Fruit fly (Drosophila melanogaster) whole organism, embryonic: ENCODE results near the gene Psa.
A peak's percentile ranks its signal among the peaks of the same experiment; 100 is the strongest.

Source experiments
- Abd-B ChIP-seq: fragments of 200-800 bp; sonication (Bioruptor generic); optimal IDR thresholded peaks from 2 replicates; lab custom pipeline; 2018; ENCODE audit warnings: missing biosample characterization, mild to moderate bottlenecking, missing genetic modification characterization, moderate library complexity
- Antp ChIP-seq: fragments of 200-800 bp; sonication (Bioruptor generic); optimal IDR thresholded peaks from 3 replicates; lab custom pipeline; 2016; ENCODE audit warnings: missing biosample characterization, missing genetic modification characterization
- CG11504 ChIP-seq: fragments of 200-800 bp; sonication (Bioruptor generic); optimal IDR thresholded peaks from 3 replicates; lab custom pipeline; 2019; ENCODE audit warnings: missing biosample characterization, mild to moderate bottlenecking, missing genetic modification characterization, moderate library complexity
- CG11723 ChIP-seq: fragments of 200-800 bp; sonication (Bioruptor generic); optimal IDR thresholded peaks from 2 replicates; lab custom pipeline; 2017; ENCODE audit warnings: missing biosample characterization, mild to moderate bottlenecking, missing genetic modification characterization
- CG12219 ChIP-seq: fragments of 200-800 bp; sonication (Bioruptor generic); optimal IDR thresholded peaks from 3 replicates; lab custom pipeline; 2018; ENCODE audit warnings: missing biosample characterization, mild to moderate bottlenecking, missing genetic modification characterization
- CG12659 ChIP-seq: fragments of 200-800 bp; sonication (Bioruptor generic); optimal IDR thresholded peaks from 3 replicates; lab custom pipeline; 2017; ENCODE audit warnings: mild to moderate bottlenecking, missing biosample characterization, missing genetic modification reagents, missing genetic modification characterization
- CG14710 ChIP-seq: fragments of 200-800 bp; sonication (Bioruptor generic); optimal IDR thresholded peaks from 3 replicates; lab custom pipeline; 2019; ENCODE audit warnings: missing biosample characterization, mild to moderate bottlenecking, missing genetic modification characterization, moderate library complexity
- CG17802 ChIP-seq: fragments of 200-800 bp; sonication (Bioruptor generic); optimal IDR thresholded peaks from 2 replicates; lab custom pipeline; 2018; ENCODE audit warnings: missing biosample characterization, mild to moderate bottlenecking, missing genetic modification characterization, moderate library complexity
- CG17912 ChIP-seq: fragments of 200-800 bp; sonication (Bioruptor generic); optimal IDR thresholded peaks from 2 replicates; lab custom pipeline; 2018; ENCODE audit warnings: missing biosample characterization, mild to moderate bottlenecking, missing genetic modification characterization
- CG2120 ChIP-seq: fragments of 200-800 bp; sonication (Bioruptor generic); optimal IDR thresholded peaks from 3 replicates; lab custom pipeline; 2016; ENCODE audit warnings: missing biosample characterization, missing genetic modification characterization
- CG2712 ChIP-seq: fragments of 200-800 bp; optimal IDR thresholded peaks from 3 replicates; lab custom pipeline; 2019; ENCODE audit warnings: missing biosample characterization, mild to moderate bottlenecking, missing genetic modification characterization, moderate library complexity
- CG2889 ChIP-seq: fragments of 200-800 bp; sonication (Bioruptor generic); IDR thresholded peaks from 3 replicates; pipeline ENCODE4 v1.3.6; 2022; ENCODE audit warnings: missing biosample characterization, missing genetic modification characterization
- CG3281 ChIP-seq: fragments of 200-800 bp; sonication (Bioruptor generic); optimal IDR thresholded peaks from 3 replicates; lab custom pipeline; 2017; ENCODE audit warnings: missing biosample characterization, mild to moderate bottlenecking, missing genetic modification characterization
- CG34376 ChIP-seq: fragments of 200-800 bp; sonication (Bioruptor generic); optimal IDR thresholded peaks from 2 replicates; lab custom pipeline; 2018; ENCODE audit warnings: missing biosample characterization, mild to moderate bottlenecking, missing genetic modification characterization
- CG3838 ChIP-seq: fragments of 200-800 bp; sonication (Bioruptor generic); optimal IDR thresholded peaks from 3 replicates; lab custom pipeline; 2016; ENCODE audit warnings: missing biosample characterization, missing genetic modification characterization
- CG7963 ChIP-seq: fragments of 200-800 bp; sonication (Bioruptor generic); IDR thresholded peaks from 3 replicates; pipeline ENCODE4 v1.3.6; 2022; ENCODE audit warnings: missing biosample characterization, missing genetic modification characterization; ENCODE audit not compliant: partially characterized antibody
- CG9437 ChIP-seq: fragments of 200-800 bp; sonication (Bioruptor generic); optimal IDR thresholded peaks from 2 replicates; lab custom pipeline; 2018; ENCODE audit warnings: missing biosample characterization, mild to moderate bottlenecking, missing genetic modification characterization
- CG9817 ChIP-seq: fragments of 200-800 bp; sonication (Bioruptor generic); optimal IDR thresholded peaks from 2 replicates; lab custom pipeline; 2018; ENCODE audit warnings: missing biosample characterization, mild to moderate bottlenecking, missing genetic modification characterization, moderate library complexity
- Camta ChIP-seq: fragments of 200-800 bp; sonication (Bioruptor generic); optimal IDR thresholded peaks from 2 replicates; lab custom pipeline; 2016; ENCODE audit warnings: missing biosample characterization, missing genetic modification characterization
- Drgx ChIP-seq: fragments of 200-800 bp; sonication (Bioruptor generic); IDR thresholded peaks from 2 replicates; pipeline ENCODE4 v1.3.6; 2022; ENCODE audit warnings: missing biosample characterization, missing genetic modification characterization
- ERR ChIP-seq: fragments of 200-800 bp; sonication (Bioruptor generic); optimal IDR thresholded peaks from 2 replicates; lab custom pipeline; 2016; ENCODE audit warnings: missing biosample characterization, missing genetic modification characterization
- Gug ChIP-seq: fragments of 200-800 bp; sonication (Bioruptor generic); IDR thresholded peaks from 4 replicates; pipeline ENCODE4 v1.3.6; 2022; ENCODE audit warnings: missing biosample characterization, missing genetic modification characterization
- Hr51 ChIP-seq, 2 experiments: fragments of 200-800 bp; sonication (Bioruptor generic); optimal IDR thresholded peaks; 2 replicates in 1 of 2; 3 replicates in 1 of 2; lab custom pipeline; 2016 to 2018; ENCODE audit warnings: missing biosample characterization in 2 of 2, missing genetic modification characterization in 2 of 2, mild to moderate bottlenecking in 1 of 2, moderate library complexity in 1 of 2
- Lim3 ChIP-seq: fragments of 200-800 bp; sonication (Bioruptor generic); IDR thresholded peaks from 2 replicates; pipeline ENCODE4 v1.3.6; 2022; ENCODE audit warnings: missing biosample characterization, missing genetic modification characterization
- MESR4 ChIP-seq: fragments of 200-800 bp; sonication (Bioruptor generic); optimal IDR thresholded peaks from 2 replicates; lab custom pipeline; 2018; ENCODE audit warnings: missing biosample characterization, mild to moderate bottlenecking, missing genetic modification characterization, moderate library complexity
- Oaz ChIP-seq: fragments of 200-800 bp; sonication (Bioruptor generic); IDR thresholded peaks from 2 replicates; pipeline ENCODE4 v1.3.6; 2022; ENCODE audit warnings: missing biosample characterization, missing genetic modification characterization
- Pdp1 ChIP-seq, 2 experiments: fragments of 200-800 bp; sonication (Bioruptor generic); optimal IDR thresholded peaks; 3 replicates each; lab custom pipeline; 2016; ENCODE audit warnings: missing biosample characterization in 2 of 2, missing genetic modification characterization in 2 of 2, mild to moderate bottlenecking in 1 of 2, moderate library complexity in 1 of 2
- Rfx ChIP-seq: fragments of 200-800 bp; sonication (Bioruptor generic); IDR thresholded peaks from 2 replicates; pipeline ENCODE4 v1.3.6; 2022; ENCODE audit warnings: missing biosample characterization, missing genetic modification characterization
- Sry-β ChIP-seq: fragments of 200-800 bp; sonication (Bioruptor generic); optimal IDR thresholded peaks from 2 replicates; lab custom pipeline; 2018; ENCODE audit warnings: missing biosample characterization, mild to moderate bottlenecking, missing genetic modification characterization, moderate library complexity
- ara ChIP-seq: fragments of 200-800 bp; sonication (Bioruptor generic); IDR thresholded peaks from 2 replicates; pipeline ENCODE4 v1.3.6; 2022; ENCODE audit warnings: missing biosample characterization, missing genetic modification characterization
- ase ChIP-seq: fragments of 200-800 bp; sonication (Bioruptor generic); IDR thresholded peaks from 3 replicates; pipeline ENCODE4 v1.3.6; 2022; ENCODE audit warnings: missing biosample characterization, missing genetic modification characterization
- ash1 ChIP-seq: fragments of 200-800 bp; sonication (Bioruptor generic); optimal IDR thresholded peaks from 2 replicates; lab custom pipeline; 2018; ENCODE audit warnings: missing biosample characterization, mild to moderate bottlenecking, missing genetic modification characterization
- bbx ChIP-seq: fragments of 200-800 bp; sonication (Bioruptor generic); IDR thresholded peaks from 2 replicates; pipeline ENCODE4 v1.3.6; 2022; ENCODE audit warnings: missing biosample characterization, missing genetic modification characterization; ENCODE audit not compliant: partially characterized antibody
- btn ChIP-seq: fragments of 200-800 bp; sonication (Bioruptor generic); optimal IDR thresholded peaks from 2 replicates; lab custom pipeline; 2016; ENCODE audit warnings: missing biosample characterization, missing genetic modification characterization
- dati ChIP-seq: fragments of 200-800 bp; sonication (Bioruptor generic); IDR thresholded peaks from 2 replicates; pipeline ENCODE4 v1.3.6; 2022; ENCODE audit warnings: missing biosample characterization, missing genetic modification characterization
- ftz-f1 ChIP-seq: fragments of 200-800 bp; sonication (Bioruptor generic); optimal IDR thresholded peaks from 2 replicates; lab custom pipeline; 2016; ENCODE audit warnings: missing biosample characterization, missing genetic modification characterization
- gsb-n ChIP-seq: fragments of 200-800 bp; sonication (Bioruptor generic); optimal IDR thresholded peaks from 3 replicates; lab custom pipeline; 2018; ENCODE audit warnings: missing biosample characterization, mild to moderate bottlenecking, missing genetic modification characterization
- hb ChIP-seq: fragments of 200-800 bp; sonication (Bioruptor generic); IDR thresholded peaks from 3 replicates; pipeline ENCODE4 v1.3.6; 2022; ENCODE audit warnings: missing biosample characterization, missing genetic modification characterization; ENCODE audit not compliant: partially characterized antibody
- hth ChIP-seq: fragments of >200 bp; optimal IDR thresholded peaks from 2 replicates; lab custom pipeline; 2017; ENCODE audit warnings: inconsistent platforms
- jumu ChIP-seq: fragments of 200-800 bp; sonication (Bioruptor generic); optimal IDR thresholded peaks from 3 replicates; lab custom pipeline; 2016; ENCODE audit warnings: missing biosample characterization, missing genetic modification characterization
- knrl ChIP-seq: fragments of 200-800 bp; sonication (Bioruptor generic); IDR thresholded peaks from 3 replicates; pipeline ENCODE4 v1.3.6; 2022; ENCODE audit warnings: missing biosample characterization, missing genetic modification characterization; ENCODE audit not compliant: partially characterized antibody
- lilli ChIP-seq: fragments of 200-800 bp; sonication (Bioruptor generic); optimal IDR thresholded peaks from 3 replicates; lab custom pipeline; 2016; ENCODE audit warnings: missing biosample characterization, missing genetic modification characterization
- mam ChIP-seq: fragments of 200-800 bp; sonication (Bioruptor generic); optimal IDR thresholded peaks from 3 replicates; lab custom pipeline; 2016; ENCODE audit warnings: missing biosample characterization, missing genetic modification characterization
- onecut ChIP-seq: fragments of 200-800 bp; sonication (Bioruptor generic); IDR thresholded peaks from 2 replicates; pipeline ENCODE4 v1.3.6; 2022; ENCODE audit warnings: missing biosample characterization, missing genetic modification characterization
- pan ChIP-seq, 4 experiments: fragments of >200 bp in 3 of 4; fragments of 200-800 bp in 1 of 4; sonication (Bioruptor generic) in 1 of 4; optimal IDR thresholded peaks in 3 of 4; IDR thresholded peaks in 1 of 4; 2 replicates each; pipeline versions ENCODE4 v1.3.6 to Lab custom; 2017 to 2022; ENCODE audit warnings: missing biosample characterization in 2 of 4, missing genetic modification characterization in 2 of 4, mixed read lengths in 1 of 4
- row ChIP-seq: fragments of 200-800 bp; sonication (Bioruptor generic); IDR thresholded peaks from 3 replicates; pipeline ENCODE4 v1.3.6; 2022; ENCODE audit warnings: missing biosample characterization, missing genetic modification characterization
- sima ChIP-seq: fragments of 200-800 bp; sonication (Bioruptor generic); optimal IDR thresholded peaks from 2 replicates; lab custom pipeline; 2016; ENCODE audit warnings: missing biosample characterization, missing genetic modification characterization
- tap ChIP-seq: fragments of 200-800 bp; optimal IDR thresholded peaks from 3 replicates; lab custom pipeline; 2019; ENCODE audit warnings: missing biosample characterization, mild to moderate bottlenecking, missing genetic modification characterization, moderate library complexity
- yki ChIP-seq: fragments of >200 bp; optimal IDR thresholded peaks from 3 replicates; lab custom pipeline; 2018

Gene Psa

dm6 chr3L:1517274-1518047, 14.8 kb downstream of the Psa start (continued):
- no peak for TF ChIP-seq dati (GFP tag; lab: Robert Waterston, UW)
- TF ChIP-seq CG2889 (GFP tag; lab: Robert Waterston, UW), result peak; percentile 43; the same call in 1 of the 3 replicates
- peak; percentile 72; the same call in 2 of the 3 replicates for TF ChIP-seq CG7963 (GFP tag; lab: Robert Waterston, UW)
- TF ChIP-seq CG12659 (GFP tag; lab: Kevin White, UChicago), result peak; percentile 54
- TF ChIP-seq ash1 (GFP tag; lab: Kevin White, UChicago), result no peak
- TF ChIP-seq CG3838 (GFP tag; lab: Kevin White, UChicago), result no peak
- TF ChIP-seq sima (GFP tag; lab: Kevin White, UChicago), result no peak
- TF ChIP-seq Camta, result peak; percentile 61
- TF ChIP-seq Oaz (GFP tag; lab: Robert Waterston, UW), result no peak
- no peak for TF ChIP-seq CG9817 (tag; lab: Kevin White, UChicago)
- TF ChIP-seq CG2120 (GFP tag; lab: Kevin White, UChicago), result peak; percentile 77
- TF ChIP-seq CG12219 (GFP tag; lab: Kevin White, UChicago), result no peak
- TF ChIP-seq CG17912 (GFP tag; lab: Kevin White, UChicago), result no peak
- no peak for TF ChIP-seq yki (lab: Kevin White, UChicago)
- TF ChIP-seq Abd-B, result peak; percentile 48
- TF ChIP-seq Gug (GFP tag; lab: Robert Waterston, UW), result peak; percentile 74
- TF ChIP-seq hth (lab: Kevin White, UChicago), result no peak
- no peak for TF ChIP-seq CG11504 (tag; lab: Kevin White, UChicago)
- TF ChIP-seq pan (optimal IDR thresholded peaks at IDR 0.05; lab: Kevin White, UChicago), result no peak
- TF ChIP-seq pan (GFP tag; optimal IDR thresholded peaks at IDR 0.05 in 1 of 2, IDR thresholded peaks at IDR 0.05 in 1 of 2), result peak in 1 of 2 experiments; percentile 23
- peak; percentile 69 to 88 for TF ChIP-seq Pdp1 (GFP tag; optimal IDR thresholded peaks at IDR 0.05; lab: Kevin White, UChicago)
- TF ChIP-seq gsb-n, result no peak
- no peak for TF ChIP-seq tap (tag; lab: Kevin White, UChicago)
- no peak for TF ChIP-seq Lim3 (GFP tag; lab: Robert Waterston, UW)
- peak; percentile 31 for TF ChIP-seq CG2712 (tag; lab: Kevin White, UChicago)
- TF ChIP-seq hb (GFP tag; lab: Robert Waterston, UW), result peak; percentile 70
- peak; percentile 81 for TF ChIP-seq knrl
- peak; percentile 71 for TF ChIP-seq CG14710
- peak; percentile 81 for TF ChIP-seq mam (GFP tag; lab: Kevin White, UChicago)
- peak; percentile 92 for TF ChIP-seq MESR4 (GFP tag; lab: Kevin White, UChicago)
- TF ChIP-seq onecut (GFP tag; lab: Robert Waterston, UW), result no peak
- TF ChIP-seq row (GFP tag; lab: Robert Waterston, UW), result peak; percentile 56
- TF ChIP-seq ara (GFP tag; lab: Robert Waterston, UW), result peak; percentile 66
- peak; percentile 34 for TF ChIP-seq CG9437 (GFP tag; lab: Kevin White, UChicago)
- TF ChIP-seq jumu (GFP tag; lab: Kevin White, UChicago), result peak; percentile 80
- TF ChIP-seq CG11723 (GFP tag; lab: Kevin White, UChicago), result no peak
- peak; percentile 72 for TF ChIP-seq btn (GFP tag; lab: Kevin White, UChicago)
- peak; percentile 80 for TF ChIP-seq lilli (GFP tag; lab: Kevin White, UChicago)
- peak; percentile 80 for TF ChIP-seq Antp (GFP tag; lab: Kevin White, UChicago)
- TF ChIP-seq ftz-f1 (GFP tag; lab: Kevin White, UChicago), result no peak
- TF ChIP-seq ERR (GFP tag; lab: Kevin White, UChicago), result peak; percentile 43
- peak; percentile 85 for TF ChIP-seq bbx (GFP tag; lab: Robert Waterston, UW)
- peak; percentile 10 for TF ChIP-seq CG17802 (tag; lab: Kevin White, UChicago)
- no peak for TF ChIP-seq ase (GFP tag; lab: Robert Waterston, UW)
- no peak for TF ChIP-seq CG34376 (GFP tag; lab: Kevin White, UChicago)
- TF ChIP-seq CG3281 (GFP tag; lab: Kevin White, UChicago), result no peak
- TF ChIP-seq Drgx (GFP tag; lab: Robert Waterston, UW), result peak; percentile 71
- peak; percentile 22; the same call in 1 of the 2 replicates for TF ChIP-seq Rfx (GFP tag; lab: Robert Waterston, UW)
- TF ChIP-seq Sry-β (GFP tag; lab: Kevin White, UChicago), result no peak
- peak in 1 of 2 experiments; percentile 67 for TF ChIP-seq Hr51 (GFP tag; optimal IDR thresholded peaks at IDR 0.05; lab: Kevin White, UChicago)
